Worm (Caenorhabditis elegans) whole organism, early embryonic: ENCODE measurements around the gene rpac-19.

Experiments used
- B0310.2 ChIP-seq: sonication (generic microtip); optimal IDR thresholded peaks from 2 replicates; lab custom pipeline; 2016; ENCODE audit warnings: mild to moderate bottlenecking, missing genetic modification characterization, missing compliant biosample characterization
- F13C5.2 ChIP-seq: sonication (generic microtip); optimal IDR thresholded peaks from 2 replicates; lab custom pipeline; 2017; ENCODE audit warnings: mild to moderate bottlenecking, missing genetic modification characterization, inconsistent platforms, missing compliant biosample characterization
- aly-1 ChIP-seq: sonication (generic microtip); optimal IDR thresholded peaks from 2 replicates; lab custom pipeline; 2016; ENCODE audit warnings: missing genetic modification characterization, missing compliant biosample characterization
- ama-1 ChIP-seq: fragments of 150-350 bp; optimal IDR thresholded peaks from 2 replicates; lab custom pipeline; 2014
- ceh-13 ChIP-seq: fragments of 200-800 bp; sonication (Bioruptor generic); optimal IDR thresholded peaks from 2 replicates; lab custom pipeline; 2018; ENCODE audit warnings: mild to moderate bottlenecking, missing genetic modification characterization, missing compliant biosample characterization
- ceh-36 ChIP-seq: sonication (generic microtip); optimal IDR thresholded peaks from 2 replicates; lab custom pipeline; 2016; ENCODE audit warnings: missing genetic modification characterization, inconsistent platforms, missing compliant biosample characterization
- ets-7 ChIP-seq: sonication (generic microtip); optimal IDR thresholded peaks from 2 replicates; lab custom pipeline; 2016; ENCODE audit warnings: missing genotype, missing genetic modification characterization, missing compliant biosample characterization
- flt-1 ChIP-seq: fragments of 200-800 bp; sonication (Bioruptor generic); IDR thresholded peaks from 2 replicates; pipeline ENCODE4 v1.3.6; 2022; ENCODE audit warnings: missing genetic modification characterization, missing compliant biosample characterization
- hmbx-1 ChIP-seq: sonication (generic microtip); optimal IDR thresholded peaks from 2 replicates; lab custom pipeline; 2016; ENCODE audit warnings: mild to moderate bottlenecking, missing genetic modification characterization, missing compliant biosample characterization
- hmg-4 ChIP-seq: fragments of 200-800 bp; sonication (Bioruptor generic); optimal IDR thresholded peaks from 2 replicates; lab custom pipeline; 2018; ENCODE audit warnings: mild to moderate bottlenecking, missing genetic modification characterization, missing compliant biosample characterization
- hnd-1 ChIP-seq: sonication (generic microtip); optimal IDR thresholded peaks from 2 replicates; lab custom pipeline; 2016; ENCODE audit warnings: missing genetic modification characterization, missing compliant biosample characterization
- pes-1 ChIP-seq: fragments of 200-800 bp; sonication (Bioruptor generic); IDR thresholded peaks from 2 replicates; pipeline ENCODE4 v1.3.6; 2022; ENCODE audit warnings: missing genetic modification reagents, missing genetic modification characterization, missing compliant biosample characterization
- scrt-1 ChIP-seq: fragments of 200-800 bp; sonication (Bioruptor generic); IDR thresholded peaks from 2 replicates; pipeline ENCODE4 v1.3.6; 2022; ENCODE audit warnings: missing genetic modification characterization, missing compliant biosample characterization
- sea-1 ChIP-seq: fragments of 200-800 bp; sonication (Bioruptor generic); conservative IDR thresholded peaks from 2 replicates; pipeline ENCODE4 v1.3.6; 2022; ENCODE audit warnings: missing genetic modification characterization, missing compliant biosample characterization
- tbx-11 ChIP-seq: fragments of 200-800 bp; sonication (Bioruptor generic); IDR thresholded peaks from 2 replicates; pipeline ENCODE4 v1.3.6; 2022; ENCODE audit warnings: missing genetic modification characterization, missing compliant biosample characterization
- tbx-37 ChIP-seq: fragments of 200-800 bp; sonication (Bioruptor generic); conservative IDR thresholded peaks from 2 replicates; pipeline ENCODE4 v1.3.6; 2022; ENCODE audit warnings: missing genetic modification reagents, missing genetic modification characterization, missing compliant biosample characterization
- tra-4 ChIP-seq: sonication (generic microtip); optimal IDR thresholded peaks from 2 replicates; lab custom pipeline; 2017; ENCODE audit warnings: missing genetic modification characterization, missing compliant biosample characterization

The rpac-19 gene

DNA sequence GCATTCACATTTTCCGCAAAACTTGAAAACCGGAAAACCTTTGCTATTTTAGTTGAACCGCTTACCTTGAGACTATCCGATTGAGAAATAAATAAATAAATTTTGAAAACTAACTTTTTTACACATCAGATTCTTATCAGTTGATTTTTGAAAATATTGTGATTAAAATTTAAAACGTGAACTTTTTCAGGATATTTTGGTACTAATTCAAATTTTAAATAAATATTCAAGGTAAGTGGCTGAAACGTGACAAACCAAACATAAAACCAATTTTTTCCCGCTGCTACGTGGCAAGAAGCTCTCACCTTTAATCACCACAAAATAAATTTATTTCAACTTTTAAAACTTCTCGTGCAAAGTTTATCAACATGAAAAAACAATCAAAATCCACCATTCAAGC is 22.2 kb upstream of the rpac-19 start, which contains the start of gene C15H7.3:
TSS of gene C15H7.3 (minus strand) at position 101 of the 400 bp plus-strand sequence.
- TF ChIP-seq ets-7 (no peak), F13C5.2 (tag; lab: Kevin White, UChicago) (no peak), B0310.2 (no peak), pes-1 (GFP tag; lab: Robert Waterston, UW) (no peak), sea-1 (no peak), hnd-1 (tag; lab: Kevin White, UChicago) (no peak), ama-1 (no peak), tbx-11 (GFP tag; lab: Robert Waterston, UW) (no peak), ceh-13 (GFP tag; lab: Kevin White, UChicago) (no peak), tbx-37 (GFP tag; lab: Robert Waterston, UW) (no peak), flt-1 (GFP tag; lab: Robert Waterston, UW) (no peak), aly-1 (no peak), tra-4 (tag; lab: Kevin White, UChicago) (no peak), hmg-4 (no peak), scrt-1 (GFP tag; lab: Robert Waterston, UW) (no peak), hmbx-1 (tag; lab: Kevin White, UChicago) (no peak)

DNA sequence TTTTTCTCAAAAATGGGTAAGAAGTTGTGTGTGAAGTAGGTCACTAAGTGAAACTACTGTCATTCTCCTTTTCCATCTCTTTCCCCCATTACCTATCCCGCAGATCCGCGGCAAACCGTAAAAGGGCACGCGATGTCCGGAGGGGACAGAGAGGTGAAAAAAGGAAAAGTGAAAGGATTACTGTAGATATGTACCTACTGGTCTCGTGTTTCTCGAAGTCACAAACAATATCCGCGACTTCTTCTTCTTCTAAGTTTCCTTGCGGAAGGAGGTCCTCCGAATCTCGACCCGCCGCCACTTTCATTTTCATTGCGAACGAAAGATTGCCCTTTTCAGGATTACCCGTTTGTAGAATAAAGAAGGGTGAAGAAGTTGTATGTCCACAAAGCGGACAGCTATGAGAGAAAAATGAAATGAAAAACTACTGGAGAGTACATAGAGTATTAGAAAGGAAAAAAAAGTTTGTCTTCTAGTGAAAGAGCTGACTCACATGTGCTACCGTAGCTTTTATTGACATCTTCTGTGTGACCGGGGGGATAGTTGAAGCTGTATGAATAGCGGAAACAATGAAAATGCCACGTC is 16.8 kb upstream of the rpac-19 start:
- TF ChIP-seq B0310.2, result no peak
- no peak for TF ChIP-seq sea-1
- TF ChIP-seq aly-1, result no peak
- TF ChIP-seq tra-4 (tag; lab: Kevin White, UChicago), result no peak
- TF ChIP-seq flt-1 (GFP tag; lab: Robert Waterston, UW), result no peak
- TF ChIP-seq F13C5.2 (tag; lab: Kevin White, UChicago), result no peak
- no peak for TF ChIP-seq ama-1
- TF ChIP-seq tbx-11 (GFP tag; lab: Robert Waterston, UW), result no peak
- no peak for TF ChIP-seq ets-7
- no peak for TF ChIP-seq hmg-4
- TF ChIP-seq ceh-36 (tag; lab: Kevin White, UChicago), result no peak
- TF ChIP-seq hnd-1 (tag; lab: Kevin White, UChicago), result no peak
- no peak for TF ChIP-seq tbx-37 (GFP tag; lab: Robert Waterston, UW)
- TF ChIP-seq pes-1 (GFP tag; lab: Robert Waterston, UW), result no peak

DNA sequence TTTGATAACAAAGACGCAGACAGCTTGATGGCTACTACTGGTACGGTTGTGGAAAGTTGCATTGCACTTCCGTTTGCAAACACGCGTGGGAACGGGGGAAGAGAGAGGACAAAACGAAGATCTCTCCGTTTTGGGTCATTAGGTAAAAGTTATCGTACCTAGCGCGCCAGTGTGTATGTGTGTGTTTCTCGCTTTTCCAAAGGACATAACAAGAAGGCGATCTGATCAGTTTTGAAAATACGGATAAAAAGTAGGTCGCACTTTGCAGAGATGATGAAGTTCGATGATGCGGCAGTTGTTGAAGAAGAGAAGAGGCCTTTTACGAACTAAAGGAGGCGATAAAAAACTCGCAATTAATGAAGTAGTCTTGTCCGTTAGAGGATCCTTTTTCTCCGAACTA is 15.4 kb upstream of the rpac-19 start:
- no peak for TF ChIP-seq tbx-37 (GFP tag; lab: Robert Waterston, UW)
- TF ChIP-seq aly-1, result no peak
- no peak for TF ChIP-seq ceh-13 (GFP tag; lab: Kevin White, UChicago)
- no peak for TF ChIP-seq ceh-36 (tag; lab: Kevin White, UChicago)
- TF ChIP-seq flt-1 (GFP tag; lab: Robert Waterston, UW), result no peak
- no peak for TF ChIP-seq pes-1 (GFP tag; lab: Robert Waterston, UW)
- no peak for TF ChIP-seq scrt-1 (GFP tag; lab: Robert Waterston, UW)
- no peak for TF ChIP-seq ets-7
- no peak for TF ChIP-seq sea-1
- no peak for TF ChIP-seq B0310.2
- TF ChIP-seq ama-1, result no peak
- TF ChIP-seq tra-4 (tag; lab: Kevin White, UChicago), result no peak
- no peak for TF ChIP-seq F13C5.2 (tag; lab: Kevin White, UChicago)
- no peak for TF ChIP-seq tbx-11 (GFP tag; lab: Robert Waterston, UW)
- TF ChIP-seq hnd-1 (tag; lab: Kevin White, UChicago), result no peak
- TF ChIP-seq hmbx-1 (tag; lab: Kevin White, UChicago), result no peak
- no peak for TF ChIP-seq hmg-4

DNA sequence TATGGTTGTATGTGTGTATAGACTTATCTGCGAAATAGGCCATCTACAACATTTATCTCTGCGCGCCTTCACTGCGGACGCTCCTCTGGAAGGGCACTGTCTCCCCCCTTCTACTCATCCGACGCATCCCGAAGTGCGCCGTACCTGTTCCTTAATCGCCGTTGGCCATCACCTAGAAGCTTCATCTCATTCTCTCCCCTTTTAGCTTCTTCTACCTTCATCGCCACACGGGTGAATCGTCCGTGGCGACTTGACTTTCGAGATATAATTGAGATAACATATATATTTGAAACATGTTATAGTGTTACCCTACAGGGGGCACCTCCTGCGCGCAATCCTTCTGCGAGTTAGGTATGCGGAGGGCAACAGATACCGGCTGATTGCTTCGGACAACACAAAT is 12.4 kb upstream of the rpac-19 start:
- TF ChIP-seq ceh-36 (tag; lab: Kevin White, UChicago) (no peak), hmg-4 (peak; percentile 6)

DNA sequence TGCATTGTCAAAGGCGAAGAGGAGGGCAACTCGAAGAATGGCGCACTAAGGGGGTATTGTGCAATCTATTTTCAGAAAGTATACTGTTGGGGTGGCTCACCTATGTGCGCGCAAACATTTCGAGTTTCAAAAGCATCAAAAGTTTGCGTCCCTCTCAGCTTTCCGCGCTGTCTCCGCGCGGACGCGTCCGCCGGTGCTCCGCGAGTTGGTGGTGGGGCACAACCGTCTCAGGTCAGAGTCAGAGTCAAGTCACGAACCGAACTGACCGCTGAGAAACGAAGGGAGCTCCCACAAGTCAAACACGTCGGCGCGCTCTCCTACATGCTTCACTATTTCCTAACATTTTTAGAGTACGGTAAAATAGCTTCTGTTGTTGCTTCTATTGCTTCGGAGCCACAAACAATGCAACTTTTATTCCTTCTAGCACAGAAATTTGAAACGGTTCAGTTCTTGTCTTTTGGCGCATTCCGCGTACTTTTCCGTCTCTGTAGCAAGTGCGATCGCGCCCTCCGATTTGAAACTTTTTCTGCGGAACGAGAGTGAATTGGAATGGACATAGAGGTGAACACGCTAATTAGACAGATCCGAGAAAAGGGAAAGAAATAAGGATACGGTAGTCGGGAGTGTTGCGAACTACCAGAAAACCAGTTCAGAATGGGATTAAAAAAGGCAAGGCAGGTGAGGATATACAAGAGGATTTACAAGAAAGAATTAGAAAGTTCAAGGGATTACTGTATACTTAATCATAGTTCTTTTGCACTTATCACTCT is 9.8 kb upstream of the rpac-19 start:
- TF ChIP-seq flt-1 (GFP tag; lab: Robert Waterston, UW), result no peak
- no peak for TF ChIP-seq tbx-11 (GFP tag; lab: Robert Waterston, UW)
- TF ChIP-seq ceh-36 (tag; lab: Kevin White, UChicago), result no peak
- no peak for TF ChIP-seq ama-1
- no peak for TF ChIP-seq tbx-37 (GFP tag; lab: Robert Waterston, UW)
- TF ChIP-seq hmg-4, result no peak
- no peak for TF ChIP-seq pes-1 (GFP tag; lab: Robert Waterston, UW)
- no peak for TF ChIP-seq scrt-1 (GFP tag; lab: Robert Waterston, UW)
- TF ChIP-seq hmbx-1 (tag; lab: Kevin White, UChicago), result no peak
- no peak for TF ChIP-seq ets-7
- TF ChIP-seq tra-4 (tag; lab: Kevin White, UChicago), result no peak
- no peak for TF ChIP-seq ceh-13 (GFP tag; lab: Kevin White, UChicago)

DNA sequence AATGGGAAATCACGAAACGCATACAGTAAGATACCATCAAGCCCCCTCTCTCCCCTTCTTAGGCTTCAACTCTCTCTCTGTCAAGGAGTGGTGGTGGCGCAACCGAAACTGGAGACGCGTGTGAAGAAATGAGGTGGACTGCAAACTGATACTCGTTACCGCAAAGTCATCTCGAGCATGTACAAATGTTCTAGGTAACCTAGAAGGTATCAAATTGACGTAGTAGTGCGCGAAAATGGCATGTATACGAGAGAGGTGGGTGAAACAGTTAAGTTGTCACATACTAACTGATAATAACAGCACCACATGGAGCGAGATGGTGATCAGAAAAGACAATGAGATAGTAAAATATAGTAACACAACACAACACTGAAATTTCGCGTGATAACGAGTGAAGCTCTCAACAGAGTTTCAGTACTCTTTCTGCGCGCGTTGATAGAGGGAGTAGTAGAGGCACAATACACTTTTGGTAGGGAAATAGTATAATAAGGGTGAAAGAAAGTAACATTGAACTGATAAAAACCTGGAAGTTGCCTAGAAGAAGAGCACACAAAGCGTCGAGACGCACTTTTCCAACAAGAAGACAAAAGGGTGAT is 8.6 kb upstream of the rpac-19 start:
- TF ChIP-seq F13C5.2 (tag; lab: Kevin White, UChicago), result no peak
- TF ChIP-seq sea-1, result no peak
- no peak for TF ChIP-seq tbx-37 (GFP tag; lab: Robert Waterston, UW)
- TF ChIP-seq hmg-4, result no peak
- no peak for TF ChIP-seq B0310.2
- TF ChIP-seq tbx-11 (GFP tag; lab: Robert Waterston, UW), result no peak
- TF ChIP-seq scrt-1 (GFP tag; lab: Robert Waterston, UW), result no peak
- no peak for TF ChIP-seq aly-1

DNA sequence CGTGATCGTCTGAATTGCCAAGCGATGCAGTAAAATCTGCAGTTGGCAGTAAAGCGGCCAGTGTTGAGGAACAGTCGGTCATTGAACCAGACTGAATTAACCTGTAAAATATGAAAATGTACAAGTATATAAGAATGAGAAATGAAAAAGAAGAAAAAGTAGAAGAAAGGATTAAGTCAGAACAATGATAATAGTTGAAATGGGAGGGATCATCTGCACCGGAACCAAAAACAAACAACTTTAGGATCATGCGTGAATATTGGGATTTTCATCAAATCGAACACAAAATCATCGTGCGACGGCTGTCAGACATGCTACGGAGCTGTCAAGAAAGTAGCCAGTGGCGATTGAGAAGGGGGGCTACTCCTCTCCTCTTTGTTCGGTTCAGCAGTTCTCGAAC is 7.3 kb upstream of the rpac-19 start, which contains the start of gene gei-13:
TSS of gene gei-13 (minus strand) at position 101 of the 400 bp plus-strand sequence.
- no peak for TF ChIP-seq tra-4 (tag; lab: Kevin White, UChicago)
